Fruit fly (Drosophila melanogaster) whole organism, prepupa: ENCODE measurements around the gene CG46314.

Experiments used
- Blimp-1 ChIP-seq: fragments of 200-800 bp; sonication (Bioruptor generic); optimal IDR thresholded peaks from 3 replicates; lab custom pipeline; 2017; ENCODE audit warnings: missing biosample characterization, missing genetic modification characterization, mild to moderate bottlenecking, moderate library complexity, missing genetic modification reagents
- CG10631 ChIP-seq: fragments of 200-800 bp; sonication (Bioruptor generic); optimal IDR thresholded peaks from 2 replicates; lab custom pipeline; 2016; ENCODE audit warnings: missing biosample characterization, missing genetic modification characterization
- CG11294 ChIP-seq: fragments of 200-800 bp; sonication (Bioruptor generic); IDR thresholded peaks from 2 replicates; pipeline ENCODE4 v1.3.6; 2022; ENCODE audit warnings: missing biosample characterization, missing genetic modification characterization
- CG15336 ChIP-seq: fragments of 200-800 bp; sonication (Bioruptor generic); IDR thresholded peaks from 2 replicates; pipeline ENCODE4 v1.3.6; 2022; ENCODE audit warnings: missing biosample characterization, missing genetic modification characterization
- CG1621 ChIP-seq: fragments of 200-800 bp; sonication (Bioruptor generic); optimal IDR thresholded peaks from 3 replicates; lab custom pipeline; 2018; ENCODE audit warnings: missing biosample characterization, mild to moderate bottlenecking, missing genetic modification characterization
- CG16779 ChIP-seq: fragments of 200-800 bp; sonication (Bioruptor generic); optimal IDR thresholded peaks from 3 replicates; lab custom pipeline; 2017; ENCODE audit warnings: missing biosample characterization, mild to moderate bottlenecking, missing genetic modification characterization
- CG3032 ChIP-seq: fragments of 200-800 bp; optimal IDR thresholded peaks from 2 replicates; lab custom pipeline; 2019; ENCODE audit warnings: missing biosample characterization, mild to moderate bottlenecking, missing genetic modification characterization, moderate library complexity
- CG31627 ChIP-seq: fragments of 200-800 bp; sonication (Bioruptor generic); optimal IDR thresholded peaks from 3 replicates; lab custom pipeline; 2016; ENCODE audit warnings: missing biosample characterization, missing genetic modification characterization
- CG32006 ChIP-seq: fragments of 200-800 bp; sonication (Bioruptor generic); optimal IDR thresholded peaks from 3 replicates; lab custom pipeline; 2017; ENCODE audit warnings: missing biosample characterization, mild to moderate bottlenecking, missing genetic modification characterization
- CG34406 ChIP-seq: fragments of 200-800 bp; sonication (Bioruptor generic); optimal IDR thresholded peaks from 3 replicates; lab custom pipeline; 2016; ENCODE audit warnings: missing biosample characterization, missing genetic modification characterization
- CG6792 ChIP-seq: fragments of 200-800 bp; sonication (Bioruptor generic); optimal IDR thresholded peaks from 3 replicates; lab custom pipeline; 2016; ENCODE audit warnings: missing biosample characterization, missing genetic modification characterization
- CG7368 ChIP-seq: fragments of 200-800 bp; sonication (Bioruptor generic); optimal IDR thresholded peaks from 3 replicates; lab custom pipeline; 2016; ENCODE audit warnings: missing biosample characterization, missing genetic modification characterization
- CG8119 ChIP-seq: fragments of 200-800 bp; sonication (Bioruptor generic); IDR thresholded peaks from 3 replicates; pipeline ENCODE4 v1.3.6; 2022; ENCODE audit warnings: missing biosample characterization, missing genetic modification characterization
- CG8319 ChIP-seq: fragments of 200-800 bp; sonication (Bioruptor generic); optimal IDR thresholded peaks from 3 replicates; lab custom pipeline; 2016; ENCODE audit warnings: missing biosample characterization, missing genetic modification characterization
- CG8632 ChIP-seq: fragments of 200-800 bp; sonication (Bioruptor generic); optimal IDR thresholded peaks from 3 replicates; lab custom pipeline; 2016; ENCODE audit warnings: missing biosample characterization, missing genetic modification characterization
- CG9139 ChIP-seq: fragments of 200-800 bp; sonication (Bioruptor generic); optimal IDR thresholded peaks from 3 replicates; lab custom pipeline; 2017; ENCODE audit warnings: missing biosample characterization, mild to moderate bottlenecking, missing genetic modification characterization
- Eip78C ChIP-seq: fragments of 200-800 bp; sonication (Bioruptor generic); peaks from one replicate; lab custom pipeline; 2016; ENCODE audit warnings: missing biosample characterization, missing genetic modification characterization
- Eip93F ChIP-seq: fragments of 200-800 bp; sonication (Bioruptor generic); optimal IDR thresholded peaks from 2 replicates; lab custom pipeline; 2016; ENCODE audit warnings: missing biosample characterization, mild to moderate bottlenecking, missing genetic modification characterization
- Ets96B ChIP-seq: fragments of 200-800 bp; optimal IDR thresholded peaks from 2 replicates; lab custom pipeline; 2019; ENCODE audit warnings: missing biosample characterization, mild to moderate bottlenecking, missing genetic modification characterization, moderate library complexity
- Gug ChIP-seq: fragments of 200-800 bp; sonication (Bioruptor generic); IDR thresholded peaks from 2 replicates; pipeline ENCODE4 v1.3.6; 2022; ENCODE audit warnings: missing biosample characterization, missing genetic modification characterization
- Hr39 ChIP-seq: fragments of 200-800 bp; sonication (Bioruptor generic); optimal IDR thresholded peaks from 2 replicates; lab custom pipeline; 2016; ENCODE audit warnings: missing biosample characterization, missing genetic modification characterization
- Hr4 ChIP-seq: fragments of 200-800 bp; sonication (Bioruptor generic); optimal IDR thresholded peaks from 3 replicates; lab custom pipeline; 2016; ENCODE audit warnings: missing biosample characterization, missing genetic modification characterization
- Lpt ChIP-seq: fragments of 200-800 bp; sonication (Bioruptor generic); optimal IDR thresholded peaks from 3 replicates; lab custom pipeline; 2016; ENCODE audit warnings: missing biosample characterization, missing genetic modification characterization
- OdsH ChIP-seq: fragments of 200-800 bp; sonication (Bioruptor generic); optimal IDR thresholded peaks from 3 replicates; lab custom pipeline; 2016; ENCODE audit warnings: missing biosample characterization, missing genetic modification characterization
- Smox ChIP-seq: fragments of 200-800 bp; sonication (Bioruptor generic); optimal IDR thresholded peaks from 3 replicates; lab custom pipeline; 2016; ENCODE audit warnings: missing biosample characterization, missing genetic modification characterization
- Sox102F ChIP-seq: fragments of 200-800 bp; sonication (Bioruptor generic); optimal IDR thresholded peaks from 2 replicates; lab custom pipeline; 2016; ENCODE audit warnings: missing biosample characterization, mild to moderate bottlenecking, missing genetic modification characterization
- Sox14 ChIP-seq: fragments of 200-800 bp; sonication (Bioruptor generic); optimal IDR thresholded peaks from 3 replicates; lab custom pipeline; 2016; ENCODE audit warnings: missing biosample characterization, missing genetic modification characterization
- Sox15 ChIP-seq: fragments of 200-800 bp; sonication (Bioruptor generic); optimal IDR thresholded peaks from 3 replicates; lab custom pipeline; 2016; ENCODE audit warnings: missing biosample characterization, missing genetic modification characterization
- achi ChIP-seq: fragments of 200-800 bp; sonication (Bioruptor generic); optimal IDR thresholded peaks from 3 replicates; lab custom pipeline; 2016; ENCODE audit warnings: missing biosample characterization, missing genetic modification characterization
- acj6 ChIP-seq: fragments of 200-800 bp; sonication (Bioruptor generic); optimal IDR thresholded peaks from 3 replicates; lab custom pipeline; 2016; ENCODE audit warnings: missing biosample characterization, missing genetic modification characterization
- cyc ChIP-seq: fragments of 200-800 bp; sonication (Bioruptor generic); optimal IDR thresholded peaks from 3 replicates; lab custom pipeline; 2016; ENCODE audit warnings: missing biosample characterization, missing genetic modification characterization
- eg ChIP-seq: fragments of 200-800 bp; sonication (Bioruptor generic); IDR thresholded peaks from 3 replicates; pipeline ENCODE4 v1.3.6; 2022; ENCODE audit warnings: missing biosample characterization, missing genetic modification characterization
- esn ChIP-seq: fragments of 200-800 bp; sonication (Bioruptor generic); optimal IDR thresholded peaks from 2 replicates; lab custom pipeline; 2016; ENCODE audit warnings: missing biosample characterization, mild to moderate bottlenecking, missing genetic modification characterization, moderate library complexity
- fkh ChIP-seq: fragments of 200-800 bp; sonication (Bioruptor generic); optimal IDR thresholded peaks from 3 replicates; lab custom pipeline; 2017; ENCODE audit warnings: missing biosample characterization, mild to moderate bottlenecking, missing genetic modification characterization, moderate library complexity
- net ChIP-seq: fragments of 200-800 bp; sonication (Bioruptor generic); optimal IDR thresholded peaks from 3 replicates; lab custom pipeline; 2016; ENCODE audit warnings: missing biosample characterization, missing genetic modification characterization
- pdm3 ChIP-seq: fragments of 200-800 bp; sonication (Bioruptor generic); optimal IDR thresholded peaks from 3 replicates; lab custom pipeline; 2016; ENCODE audit warnings: missing biosample characterization, missing genetic modification characterization
- salr ChIP-seq, 2 experiments: fragments of 200-800 bp; sonication (Bioruptor generic); optimal IDR thresholded peaks; 3 replicates each; lab custom pipeline; 2016 to 2018; ENCODE audit warnings: missing biosample characterization in 2 of 2, missing genetic modification characterization in 2 of 2, mild to moderate bottlenecking in 1 of 2
- spab ChIP-seq: fragments of 200-800 bp; sonication (Bioruptor generic); optimal IDR thresholded peaks from 2 replicates; lab custom pipeline; 2017; ENCODE audit warnings: missing biosample characterization, mild to moderate bottlenecking, missing genetic modification characterization, missing genetic modification reagents
- ss ChIP-seq, 2 experiments: fragments of 200-800 bp; sonication (Bioruptor generic); optimal IDR thresholded peaks; 2 replicates in 1 of 2; 3 replicates in 1 of 2; lab custom pipeline; 2017 to 2018; ENCODE audit warnings: mild to moderate bottlenecking in 2 of 2, missing biosample characterization in 2 of 2, missing genetic modification characterization in 2 of 2, moderate library complexity in 1 of 2
- svp ChIP-seq: fragments of 200-800 bp; sonication (Bioruptor generic); peaks from one replicate; lab custom pipeline; 2016; ENCODE audit warnings: missing biosample characterization, missing genetic modification characterization
- vri ChIP-seq: fragments of 200-800 bp; sonication (Bioruptor generic); optimal IDR thresholded peaks from 3 replicates; lab custom pipeline; 2016; ENCODE audit warnings: missing biosample characterization, mild to moderate bottlenecking, missing genetic modification characterization

CG46314 gene

dm6 chr2L:21307795-21308426, 6.2 kb upstream of the CG46314 start:
- TF ChIP-seq Blimp-1 (GFP tag; lab: Kevin White, UChicago): no peak
- TF ChIP-seq Eip78C (GFP tag; lab: Kevin White, UChicago): peak; percentile 7
- TF ChIP-seq eg (GFP tag; lab: Robert Waterston, UW): no peak
- TF ChIP-seq Sox102F (GFP tag; lab: Kevin White, UChicago): no peak
- no peak for TF ChIP-seq CG7368 (GFP tag; lab: Kevin White, UChicago)
- peak; percentile 43 for TF ChIP-seq CG8319 (GFP tag; lab: Kevin White, UChicago)
- TF ChIP-seq svp (GFP tag; lab: Kevin White, UChicago): peak; percentile 55

dm6 chr2L:21309058-21309753, 5.0 kb upstream of the CG46314 start:
- peak; percentile 7 to 43 for TF ChIP-seq ss (GFP tag; optimal IDR thresholded peaks at IDR 0.05; lab: Kevin White, UChicago)
- TF ChIP-seq CG15336 (GFP tag; lab: Robert Waterston, UW): 0 out of 2 replicates have a peak, but pooled peaks have one; percentile 25
- TF ChIP-seq fkh: peak; percentile 67
- TF ChIP-seq vri (GFP tag; lab: Kevin White, UChicago): peak; percentile 25
- no peak for TF ChIP-seq acj6 (GFP tag; lab: Kevin White, UChicago)
- no peak for TF ChIP-seq Blimp-1 (GFP tag; lab: Kevin White, UChicago)
- peak; percentile 61 for TF ChIP-seq CG9139 (GFP tag; lab: Kevin White, UChicago)
- peak; percentile 67 for TF ChIP-seq CG16779 (tag; lab: Kevin White, UChicago)
- peak; percentile 65 for TF ChIP-seq Eip78C (GFP tag; lab: Kevin White, UChicago)
- TF ChIP-seq Sox14 (GFP tag; lab: Kevin White, UChicago): peak; percentile 25
- no peak for TF ChIP-seq svp (GFP tag; lab: Kevin White, UChicago)

- TF ChIP-seq Ets96B (tag; lab: Kevin White, UChicago): peak; percentile 16
- TF ChIP-seq Hr4: peak; percentile 25
- TF ChIP-seq Hr39 (GFP tag; lab: Kevin White, UChicago): peak; percentile 4
- TF ChIP-seq CG3032: peak; percentile 42
- peak; percentile 27 for TF ChIP-seq CG34406
- peak; percentile 95 for TF ChIP-seq svp (GFP tag; lab: Kevin White, UChicago)
- no peak for TF ChIP-seq Smox (GFP tag; lab: Kevin White, UChicago)
- peak; percentile 37 for TF ChIP-seq OdsH
- no peak for TF ChIP-seq spab (GFP tag; lab: Kevin White, UChicago)
- peak; percentile 60 for TF ChIP-seq CG8119 (GFP tag; lab: Robert Waterston, UW)
- TF ChIP-seq CG15336 (GFP tag; lab: Robert Waterston, UW): peak; percentile 48
- TF ChIP-seq Gug (GFP tag; lab: Robert Waterston, UW): peak; percentile 41
- TF ChIP-seq Eip93F (GFP tag; lab: Kevin White, UChicago): no peak
- peak; percentile 46; the same call in 1 of the 2 replicates for TF ChIP-seq CG11294 (GFP tag; lab: Robert Waterston, UW)
- peak; percentile 59 for TF ChIP-seq CG10631
- peak; percentile 24 for TF ChIP-seq esn
- TF ChIP-seq achi (GFP tag; lab: Kevin White, UChicago): no peak
Observed at dm6 chr2L:21309754-21310426, 4.3 kb upstream of the CG46314 start, which contains the start of gene Mondo. Gene Mondo (minus strand): TSS chr2L:21310050.

dm6 chr2L:21310427-21311199, 3.5 kb upstream of the CG46314 start, which contains the start of gene crc:
Gene crc (plus strand): TSS chr2L:21310866.
- peak; percentile 12 for TF ChIP-seq CG9139 (GFP tag; lab: Kevin White, UChicago)
- peak in 1 of 2 experiments; percentile 14 for TF ChIP-seq salr (GFP tag; optimal IDR thresholded peaks at IDR 0.05; lab: Kevin White, UChicago)
- peak; percentile 32 for TF ChIP-seq net (GFP tag; lab: Kevin White, UChicago)
- no peak for TF ChIP-seq CG6792 (GFP tag; lab: Kevin White, UChicago)
- TF ChIP-seq CG1621 (tag; lab: Kevin White, UChicago): no peak
- peak; percentile 41 for TF ChIP-seq CG8632 (GFP tag; lab: Kevin White, UChicago)
- no peak for TF ChIP-seq Ets96B (tag; lab: Kevin White, UChicago)
- peak; percentile 53 for TF ChIP-seq vri (GFP tag; lab: Kevin White, UChicago)
- TF ChIP-seq CG31627 (GFP tag; lab: Kevin White, UChicago): peak; percentile 51
- TF ChIP-seq CG32006 (GFP tag; lab: Kevin White, UChicago): peak; percentile 2
- TF ChIP-seq pdm3 (GFP tag; lab: Kevin White, UChicago): peak; percentile 32
- peak; percentile 39 for TF ChIP-seq Sox15 (GFP tag; lab: Kevin White, UChicago)
- no peak for TF ChIP-seq Lpt (GFP tag; lab: Kevin White, UChicago)
- TF ChIP-seq cyc (GFP tag; lab: Kevin White, UChicago): peak; percentile 33
- TF ChIP-seq ss (GFP tag; optimal IDR thresholded peaks at IDR 0.05; lab: Kevin White, UChicago): peak; percentile 17 to 40
- TF ChIP-seq Hr4: peak; percentile 44
- TF ChIP-seq CG15336 (GFP tag; lab: Robert Waterston, UW): 0 out of 2 replicates have a peak, but pooled peaks have one; percentile 7
